Fruit fly (Drosophila melanogaster): ENCODE results near the gene CG8031.

DNA sequence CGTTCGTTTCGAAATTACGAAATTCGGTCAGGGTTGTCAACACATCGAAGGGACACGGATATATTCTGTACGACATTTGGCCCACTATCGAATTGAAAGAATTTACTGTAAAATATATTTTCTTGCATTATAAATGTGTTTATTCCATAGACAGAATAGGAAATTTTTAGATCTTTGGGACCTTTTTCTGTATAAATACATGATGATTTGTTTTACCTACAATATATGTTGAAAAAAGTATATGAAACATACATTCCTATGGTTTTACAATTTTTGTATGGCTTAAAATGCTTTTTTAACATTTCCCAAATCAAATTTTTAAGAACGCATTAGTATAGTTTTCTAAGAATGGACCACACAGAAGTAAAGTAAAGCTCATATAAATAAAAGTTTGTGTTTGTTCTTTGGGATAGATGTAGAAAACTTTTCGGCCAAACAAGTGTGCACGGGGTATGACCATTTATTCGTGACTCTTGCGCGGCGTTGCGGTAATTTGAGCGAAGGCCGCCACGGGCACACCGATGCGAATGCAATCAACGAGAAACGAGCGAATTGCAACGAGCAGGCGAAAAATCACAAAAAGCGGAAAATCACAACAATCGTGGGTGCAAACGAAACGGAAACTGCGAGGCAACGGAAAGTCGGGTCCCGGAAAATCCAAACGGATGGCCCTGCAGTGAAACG lies 13.4 kb downstream of the CG8031 start, which contains the start of the genes CG17327, CG44194 and CG7518:
- no peak for TF ChIP-seq CG11398 (GFP tag; optimal IDR thresholded peaks at IDR 0.05)
- TF ChIP-seq CG10959 (GFP tag; IDR thresholded peaks at IDR 0.05): no peak
- TF ChIP-seq Six4 (GFP tag; optimal IDR thresholded peaks at IDR 0.05): no peak
- TF ChIP-seq CG3838 (GFP tag; optimal IDR thresholded peaks at IDR 0.05): no peak
- TF ChIP-seq ind (GFP tag; optimal IDR thresholded peaks at IDR 0.05): no peak
- peak; percentile 47; the same call in 1 of the 3 replicates for TF ChIP-seq Opbp (GFP tag; IDR thresholded peaks at IDR 0.05; ENCODE audit: partially characterized antibody)
- no peak for TF ChIP-seq Doc2 (GFP tag; IDR thresholded peaks at IDR 0.05)
- TF ChIP-seq maf-S (GFP tag; optimal IDR thresholded peaks at IDR 0.05): no peak
- peak; percentile 41 for TF ChIP-seq stwl (tag; optimal IDR thresholded peaks at IDR 0.05)
